Worm (Caenorhabditis elegans): Measurements from ENCODE around the gene kin-9.
A peak's percentile ranks its signal among the peaks of the same experiment; 100 is the strongest.

kin-9 gene

DNA sequence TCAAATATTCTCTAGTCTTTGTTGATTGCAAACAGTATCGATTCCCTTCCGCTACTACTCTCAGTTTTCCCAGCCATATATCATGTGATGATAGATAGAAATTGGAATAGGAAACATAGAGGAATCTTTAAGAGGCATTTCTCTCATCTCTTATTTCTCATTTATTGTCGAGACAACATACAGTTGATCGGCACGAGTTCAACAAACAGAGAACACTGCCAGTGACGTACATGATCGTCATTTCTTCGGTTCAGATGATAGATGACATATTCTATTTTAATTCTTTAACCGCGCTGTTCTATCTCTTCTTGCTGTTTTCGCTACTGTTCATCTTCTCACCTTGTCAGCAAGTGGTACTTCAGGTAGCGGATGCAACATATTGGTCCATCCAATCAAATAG is 42.7 kb downstream of the kin-9 start (continued):
- TF ChIP-seq lir-3 (tag; optimal IDR thresholded peaks at IDR 0.05; ENCODE audit: poor library complexity) (peak; percentile 63), nhr-90 (tag; optimal IDR thresholded peaks at IDR 0.05; ENCODE audit: poor library complexity) (peak; percentile 83), swsn-7 (tag; optimal IDR thresholded peaks at IDR 0.05) (no peak), snpc-4 (tag; optimal IDR thresholded peaks at IDR 0.05) (no peak), fkh-10 (GFP tag; optimal IDR thresholded peaks at IDR 0.05) (no peak), C04F5.9 (tag; optimal IDR thresholded peaks at IDR 0.05) (no peak), zip-4 (GFP tag; optimal IDR thresholded peaks at IDR 0.05) (no peak), tlp-1 (tag; optimal IDR thresholded peaks at IDR 0.05) (no peak), blmp-1 (tag; optimal IDR thresholded peaks at IDR 0.05) (peak; percentile 82), efl-1 (optimal IDR thresholded peaks at IDR 0.05) (peak in 1 of 2 experiments; percentile 2), efl-1 (GFP tag; optimal IDR thresholded peaks at IDR 0.05 in 1 of 2) (peak in 1 of 2 experiments; percentile 80), skn-1 (tag; optimal IDR thresholded peaks at IDR 0.05) (peak; percentile 27), egl-13 (tag; optimal IDR thresholded peaks at IDR 0.05) (no peak), alr-1 (tag; optimal IDR thresholded peaks at IDR 0.05; ENCODE audit: borderline replicate concordance) (no peak), fkh-4 (tag; optimal IDR thresholded peaks at IDR 0.05; ENCODE audit: borderline replicate concordance) (no peak), ceh-82 (tag; optimal IDR thresholded peaks at IDR 0.05) (no peak), hlh-4 (tag; optimal IDR thresholded peaks at IDR 0.05) (no peak), lin-35 (GFP tag; optimal IDR thresholded peaks at IDR 0.05) (peak in 1 of 2 experiments; percentile 78), lsy-2 (tag; optimal IDR thresholded peaks at IDR 0.05) (peak; percentile 46 to 78), tbx-2 (tag; optimal IDR thresholded peaks at IDR 0.05) (peak; percentile 85), rnt-1 (tag; optimal IDR thresholded peaks at IDR 0.05) (no peak), zag-1 (tag; optimal IDR thresholded peaks at IDR 0.05) (no peak), vab-15 (tag; optimal IDR thresholded peaks at IDR 0.05) (peak; percentile 42), ceh-88 (GFP tag; IDR thresholded peaks at IDR 0.05) (0 out of 2 replicates have a peak, but pooled peaks have one; percentile 7), nhr-47 (tag; optimal IDR thresholded peaks at IDR 0.05) (peak; percentile 62), dpl-1 (GFP tag; optimal IDR thresholded peaks at IDR 0.05) (peak in 1 of 3 experiments; percentile 41), pqm-1 (tag; optimal IDR thresholded peaks at IDR 0.05) (no peak)

DNA sequence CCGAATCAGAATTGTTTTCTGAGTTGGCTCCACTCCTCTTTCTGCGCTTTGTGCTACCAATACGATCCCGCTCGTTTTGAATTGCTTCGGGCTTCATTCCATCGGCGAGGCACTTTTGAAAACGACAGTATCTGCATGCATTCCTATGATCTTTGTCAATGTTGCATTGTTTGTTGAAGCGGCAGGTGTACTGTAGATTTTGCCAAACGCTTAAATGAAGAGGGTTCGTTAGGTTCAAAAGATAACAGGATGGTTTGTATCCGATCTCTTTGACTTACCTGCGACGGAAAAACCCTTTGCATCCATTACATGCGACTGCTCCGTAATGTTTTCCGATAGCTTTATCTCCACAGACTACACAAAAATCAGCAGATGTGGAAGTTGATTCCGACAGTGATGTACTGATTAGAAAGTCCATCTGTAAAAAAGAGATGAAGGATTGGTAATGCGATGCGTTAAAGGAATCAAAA is 43.3 kb downstream of the kin-9 start, which contains the start of gene nhr-14:
TSS of gene nhr-14 (minus strand) at position 420 of the 470 bp plus-strand sequence.
- TF ChIP-seq ztf-4 (tag; optimal IDR thresholded peaks at IDR 0.05) (no peak), rnt-1 (tag; optimal IDR thresholded peaks at IDR 0.05) (no peak), blmp-1 (tag; optimal IDR thresholded peaks at IDR 0.05) (peak; percentile 54)

DNA sequence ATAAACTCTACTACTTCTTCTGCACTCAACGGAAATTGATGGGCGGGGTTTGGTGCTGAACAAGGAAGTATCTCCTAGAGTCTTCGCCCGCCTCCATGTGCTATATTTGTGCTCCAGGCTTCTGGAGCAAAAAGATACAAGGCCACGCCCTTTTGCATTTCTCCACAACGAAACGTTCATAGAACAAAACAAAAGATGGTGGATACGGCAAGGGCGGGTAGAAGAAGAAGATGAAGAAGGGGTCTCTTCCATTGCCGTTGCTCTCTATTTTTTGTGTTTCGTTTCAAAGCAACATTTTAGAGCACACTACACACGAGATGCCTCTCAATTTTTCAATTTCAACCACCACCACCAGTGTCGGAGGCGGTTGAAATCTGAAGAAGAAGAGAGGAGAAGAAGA is 43.8 kb downstream of the kin-9 start:
- TF ChIP-seq hlh-17 (GFP tag; optimal IDR thresholded peaks at IDR 0.05; ENCODE audit: borderline replicate concordance) (no peak), ceh-82 (tag; optimal IDR thresholded peaks at IDR 0.05) (peak in 1 of 3 experiments; percentile 4), snu-23 (GFP tag; optimal IDR thresholded peaks at IDR 0.05) (peak; percentile 3), nhr-12 (tag; optimal IDR thresholded peaks at IDR 0.05) (no peak), nhr-85 (tag) (peak; percentile 52), dsc-1 (tag; optimal IDR thresholded peaks at IDR 0.05) (peak; percentile 5), ces-1 (GFP tag; optimal IDR thresholded peaks at IDR 0.05) (no peak), swsn-7 (tag; optimal IDR thresholded peaks at IDR 0.05) (peak; percentile 26), unc-86 (tag; optimal IDR thresholded peaks at IDR 0.05) (peak; percentile 20), rnt-1 (tag; optimal IDR thresholded peaks at IDR 0.05) (peak; percentile 8), fkh-10 (GFP tag; optimal IDR thresholded peaks at IDR 0.05) (peak; percentile 88), nhr-71 (tag; optimal IDR thresholded peaks at IDR 0.05) (peak; percentile 60), C04F5.9 (tag; optimal IDR thresholded peaks at IDR 0.05) (no peak), tbx-2 (tag; optimal IDR thresholded peaks at IDR 0.05) (peak; percentile 57), nhr-19 (GFP tag; conservative IDR thresholded peaks at IDR 0.05) (0 out of 2 replicates have a peak, but pooled peaks have one; percentile 6), nhr-47 (tag; optimal IDR thresholded peaks at IDR 0.05) (peak; percentile 17), lin-14 (GFP tag; optimal IDR thresholded peaks at IDR 0.05) (peak; percentile 83)

All from whole organism, L1 larva.